Worm (Caenorhabditis elegans): ENCODE results near the gene ent-2.

DNA sequence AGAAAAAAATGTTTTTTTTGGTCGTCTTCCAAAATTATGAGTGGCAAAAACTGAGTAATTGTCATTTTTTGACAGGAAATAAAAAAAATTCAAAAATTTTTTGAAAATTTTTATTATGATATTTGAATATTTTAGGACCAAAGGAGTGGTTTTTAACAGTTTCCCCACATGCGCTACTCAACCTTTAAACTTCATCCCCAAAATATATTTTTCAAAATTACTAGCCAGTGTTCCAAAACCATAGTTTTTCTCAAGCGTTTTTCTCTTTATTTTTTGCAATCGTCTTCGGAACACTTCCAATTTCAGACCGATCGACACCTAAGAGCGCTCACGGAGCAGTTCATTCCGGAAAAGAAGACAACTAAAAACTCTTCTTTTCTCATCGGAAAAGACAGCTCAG lies 23.9 kb upstream of the ent-2 start, which contains the start of gene K09A9.6:
- TF ChIP-seq ceh-14 (tag; optimal IDR thresholded peaks at IDR 0.05), result no peak
- TF ChIP-seq ceh-9 (tag; optimal IDR thresholded peaks at IDR 0.05), result no peak
- TF ChIP-seq hlh-15 (tag; optimal IDR thresholded peaks at IDR 0.05), result no peak
- TF ChIP-seq unc-55 (GFP tag; optimal IDR thresholded peaks at IDR 0.05), result no peak
- no peak for TF ChIP-seq fkh-10 (GFP tag; optimal IDR thresholded peaks at IDR 0.05)
- no peak for TF ChIP-seq rnt-1 (tag; optimal IDR thresholded peaks at IDR 0.05)
- no peak for TF ChIP-seq pax-1 (tag; optimal IDR thresholded peaks at IDR 0.05)

All from whole organism, late embryonic.